Worm (Caenorhabditis elegans) whole organism, L4 larva: Measurements from ENCODE around the gene H06I04.3.

Source experiments
- ceh-28 ChIP-seq: fragments of 150-350 bp; optimal IDR thresholded peaks from 2 replicates; lab custom pipeline; 2014; ENCODE audit warnings: missing biosample characterization, missing genetic modification reagents, missing genetic modification characterization
- ces-1 ChIP-seq: fragments of 150-350 bp; sonication (generic microtip); optimal IDR thresholded peaks from 4 replicates; lab custom pipeline; 2014; ENCODE audit warnings: missing biosample characterization, missing genetic modification reagents, missing genetic modification characterization
- dmd-8 ChIP-seq: fragments of 200-800 bp; sonication (Bioruptor generic); IDR thresholded peaks from 2 replicates; pipeline ENCODE4 v1.3.6; 2022; ENCODE audit warnings: missing genetic modification characterization, missing compliant biosample characterization
- lin-39 ChIP-seq: fragments of 150-350 bp; optimal IDR thresholded peaks from 2 replicates; lab custom pipeline; 2014; ENCODE audit warnings: missing biosample characterization, missing genetic modification reagents, missing genetic modification characterization
- nhr-102 ChIP-seq: sonication (generic microtip); optimal IDR thresholded peaks from 2 replicates; lab custom pipeline; 2016; ENCODE audit warnings: mild to moderate bottlenecking, missing genetic modification characterization, moderate library complexity, missing compliant biosample characterization
- snpc-4 ChIP-seq: fragments of 150-350 bp; optimal IDR thresholded peaks from 2 replicates; lab custom pipeline; 2014; ENCODE audit warnings: missing biosample characterization, missing genetic modification characterization
- unc-62 ChIP-seq, 3 experiments: fragments of 150-350 bp in 1 of 3; sonication (generic microtip); optimal IDR thresholded peaks in 2 of 3; peaks in 1 of 3; 1 replicate in 1 of 3; 2 replicates in 2 of 3; lab custom pipeline; 2014 to 2017; ENCODE audit warnings: missing biosample characterization in 3 of 3, missing genetic modification characterization in 3 of 3, missing genetic modification reagents in 3 of 3, missing genotype in 1 of 3
- ztf-11 ChIP-seq: fragments of 150-350 bp; optimal IDR thresholded peaks from 2 replicates; lab custom pipeline; 2014; ENCODE audit warnings: missing biosample characterization, missing genetic modification characterization

DNA sequence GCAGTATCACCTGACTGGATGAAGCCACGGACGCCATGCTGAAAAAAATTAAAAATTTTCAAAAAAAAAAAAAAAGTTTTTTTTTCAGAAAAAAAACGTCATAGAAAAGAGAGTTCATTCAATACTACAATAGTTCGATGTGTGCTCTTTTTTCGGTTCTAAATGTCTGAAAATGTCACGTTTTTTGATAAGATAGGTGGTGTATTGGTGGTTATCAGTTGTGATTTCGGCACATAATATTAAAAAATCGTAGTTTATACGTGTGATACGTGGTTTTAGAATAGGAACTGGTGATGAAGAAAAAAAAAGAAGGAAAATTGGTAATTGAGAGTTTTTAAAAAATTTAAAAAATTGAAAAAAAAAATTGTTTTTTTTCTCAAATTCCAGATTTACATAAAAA lies 46.6 kb downstream of the H06I04.3 start:
- TF ChIP-seq ces-1 (GFP tag; lab: Kevin White, UChicago) (no peak), nhr-102 (tag; lab: Kevin White, UChicago) (peak; percentile 16), lin-39 (tag; lab: Kevin White, UChicago) (no peak), unc-62 (GFP tag; optimal IDR thresholded peaks at IDR 0.05 in 1 of 2; lab: Kevin White, UChicago) (no peak), unc-62 (tag; optimal IDR thresholded peaks at IDR 0.05; lab: Kevin White, UChicago) (no peak), snpc-4 (tag; lab: Kevin White, UChicago) (no peak), ceh-28 (tag; lab: Kevin White, UChicago) (no peak), ztf-11 (tag; lab: Kevin White, UChicago) (no peak), dmd-8 (GFP tag; lab: Robert Waterston, UW) (no peak)
